Worm (Caenorhabditis elegans): ENCODE results near the gene Y71H2AM.6.

ce11 chrIII:2811410-2811809, 30.6 kb downstream of the Y71H2AM.6 start:
- no peak for TF ChIP-seq dao-5 (tag; optimal IDR thresholded peaks at IDR 0.05)
- TF ChIP-seq him-1 (tag; optimal IDR thresholded peaks at IDR 0.05): no peak
